Worm (Caenorhabditis elegans) whole organism, young adult: ENCODE measurements around the gene srpa-72.
"Not testable (repeated sequence)": the region's sequence is repeated elsewhere in the genome, so short reads cannot be mapped to it uniquely, and the experiment has no call there.

Experiments used
- B0336.3 ChIP-seq: fragments of 200-800 bp; sonication (Bioruptor generic); IDR thresholded peaks from 2 replicates; pipeline ENCODE4 v1.3.6; 2022; ENCODE audit warnings: missing genetic modification characterization, missing compliant biosample characterization
- C17E4.6 ChIP-seq: fragments of 200-800 bp; sonication (Bioruptor generic); IDR thresholded peaks from 2 replicates; pipeline ENCODE4 v1.3.6; 2022; ENCODE audit warnings: missing genetic modification reagents, missing genetic modification characterization, missing compliant biosample characterization
- F10E7.11 ChIP-seq: sonication (generic microtip); optimal IDR thresholded peaks from 2 replicates; lab custom pipeline; 2017; ENCODE audit warnings: mild to moderate bottlenecking, missing genetic modification characterization, moderate library complexity, missing compliant biosample characterization
- F23B12.7 ChIP-seq: sonication (generic microtip); optimal IDR thresholded peaks from 2 replicates; lab custom pipeline; 2017; ENCODE audit warnings: missing genetic modification characterization, mild to moderate bottlenecking, missing compliant biosample characterization, antibody characterized with exemption, moderate library complexity; ENCODE audit not compliant: insufficient read depth
- F33H1.4 ChIP-seq: fragments of 200-800 bp; sonication (Bioruptor generic); IDR thresholded peaks from 2 replicates; pipeline ENCODE4 v1.3.6; 2022; ENCODE audit warnings: missing genetic modification reagents, missing genetic modification characterization, missing compliant biosample characterization
- T26A5.8 ChIP-seq: sonication (generic microtip); optimal IDR thresholded peaks from 2 replicates; lab custom pipeline; 2016; ENCODE audit warnings: missing genetic modification characterization, missing compliant biosample characterization
- Y56A3A.18 ChIP-seq: fragments of 200-800 bp; sonication (Bioruptor generic); IDR thresholded peaks from 2 replicates; pipeline ENCODE4 v1.3.6; 2022; ENCODE audit warnings: missing genetic modification reagents, missing genetic modification characterization, missing compliant biosample characterization
- akir-1 ChIP-seq: fragments of 200-800 bp; sonication (Bioruptor generic); optimal IDR thresholded peaks from 2 replicates; lab custom pipeline; 2018; ENCODE audit warnings: mild to moderate bottlenecking, missing genetic modification characterization, moderate library complexity, missing compliant biosample characterization
- ama-1 ChIP-seq, 3 experiments: fragments of 150-350 bp in 1 of 3; sonication (generic microtip) in 2 of 3; optimal IDR thresholded peaks; 2 replicates each; lab custom pipeline; 2014 to 2018; ENCODE audit warnings: missing biosample characterization in 2 of 3, missing genetic modification characterization in 2 of 3, missing genetic modification reagents in 2 of 3
- atf-7 ChIP-seq: sonication (generic microtip); optimal IDR thresholded peaks from 2 replicates; lab custom pipeline; 2017; ENCODE audit warnings: mild to moderate bottlenecking, missing genetic modification characterization, missing compliant biosample characterization
- athp-1 ChIP-seq: sonication (generic microtip); optimal IDR thresholded peaks from 2 replicates; lab custom pipeline; 2017; ENCODE audit warnings: mild to moderate bottlenecking, missing genetic modification characterization, missing compliant biosample characterization
- attf-5 ChIP-seq: fragments of 200-800 bp; sonication (Bioruptor generic); optimal IDR thresholded peaks from 2 replicates; lab custom pipeline; 2018; ENCODE audit warnings: mild to moderate bottlenecking, missing genetic modification characterization, missing compliant biosample characterization
- attf-6 ChIP-seq: fragments of 200-800 bp; sonication (Bioruptor generic); IDR thresholded peaks from 2 replicates; pipeline ENCODE4 v1.3.6; 2022; ENCODE audit warnings: missing genetic modification reagents, missing genetic modification characterization, missing compliant biosample characterization
- cebp-1 ChIP-seq, 2 experiments: fragments of 200-800 bp in 1 of 2; sonication (Bioruptor generic) in 1 of 2; sonication (generic microtip) in 1 of 2; IDR thresholded peaks in 1 of 2; optimal IDR thresholded peaks in 1 of 2; 2 replicates each; pipeline versions ENCODE4 v1.3.6 to Lab custom; 2017 to 2022; ENCODE audit warnings: missing compliant biosample characterization in 2 of 2, missing genetic modification characterization in 2 of 2, mild to moderate bottlenecking in 1 of 2, missing genetic modification reagents in 1 of 2, moderate library complexity in 1 of 2
- ceh-100 ChIP-seq: fragments of 200-800 bp; sonication (Bioruptor generic); IDR thresholded peaks from 2 replicates; pipeline ENCODE4 v1.3.6; 2022; ENCODE audit warnings: missing genetic modification reagents, missing genetic modification characterization, missing compliant biosample characterization
- efl-1 ChIP-seq: fragments of 150-350 bp; optimal IDR thresholded peaks from 2 replicates; lab custom pipeline; 2014; ENCODE audit warnings: missing biosample characterization, missing genetic modification reagents, missing genetic modification characterization
- ets-4 ChIP-seq: fragments of 200-800 bp; sonication (Bioruptor generic); optimal IDR thresholded peaks from 2 replicates; lab custom pipeline; 2018; ENCODE audit warnings: mild to moderate bottlenecking, missing genetic modification characterization, missing compliant biosample characterization
- hmg-1.2 ChIP-seq: fragments of 200-800 bp; sonication (Bioruptor generic); IDR thresholded peaks from 2 replicates; pipeline ENCODE4 v1.3.6; 2022; ENCODE audit warnings: missing genetic modification reagents, missing genetic modification characterization, missing compliant biosample characterization
- hrde-1 ChIP-seq: sonication (generic microtip); optimal IDR thresholded peaks from 2 replicates; lab custom pipeline; 2016; ENCODE audit warnings: missing genetic modification characterization, mild to moderate bottlenecking, missing compliant biosample characterization, moderate library complexity, missing genotype, missing genetic modification reagents, borderline replicate concordance
- lag-1 ChIP-seq: fragments of 200-800 bp; sonication (Bioruptor generic); IDR thresholded peaks from 2 replicates; pipeline ENCODE4 v1.3.6; 2022; ENCODE audit warnings: missing genetic modification reagents, missing genetic modification characterization, missing compliant biosample characterization
- let-526 ChIP-seq: fragments of 200-800 bp; sonication (Bioruptor generic); IDR thresholded peaks from 2 replicates; pipeline ENCODE4 v1.3.6; 2022; ENCODE audit warnings: missing genetic modification reagents, missing genetic modification characterization, missing compliant biosample characterization
- lin-40 ChIP-seq: sonication (generic microtip); optimal IDR thresholded peaks from 2 replicates; lab custom pipeline; 2016; ENCODE audit warnings: missing genetic modification characterization, mild to moderate bottlenecking, missing compliant biosample characterization, missing genotype, missing genetic modification reagents
- lin-54 ChIP-seq: fragments of 200-800 bp; sonication (Bioruptor generic); optimal IDR thresholded peaks from 2 replicates; lab custom pipeline; 2018; ENCODE audit warnings: mild to moderate bottlenecking, missing genetic modification characterization, missing compliant biosample characterization
- madf-6 ChIP-seq: fragments of 200-800 bp; sonication (Bioruptor generic); IDR thresholded peaks from 2 replicates; pipeline ENCODE4 v1.3.6; 2022; ENCODE audit warnings: missing genetic modification reagents, missing genetic modification characterization, missing compliant biosample characterization
- nfya-2 ChIP-seq: fragments of 200-800 bp; sonication (Bioruptor generic); IDR thresholded peaks from 2 replicates; pipeline ENCODE4 v1.3.6; 2022; ENCODE audit warnings: missing genetic modification reagents, missing genetic modification characterization, missing compliant biosample characterization
- nhr-80 ChIP-seq: sonication (generic microtip); optimal IDR thresholded peaks from 2 replicates; lab custom pipeline; 2016; ENCODE audit warnings: missing genetic modification characterization, missing compliant biosample characterization
- nhr-90 ChIP-seq: sonication (generic microtip); optimal IDR thresholded peaks from 2 replicates; lab custom pipeline; 2016; ENCODE audit warnings: missing genotype, mild to moderate bottlenecking, missing genetic modification characterization, missing compliant biosample characterization
- repo-1 ChIP-seq: sonication (generic microtip); optimal IDR thresholded peaks from 2 replicates; lab custom pipeline; 2017; ENCODE audit warnings: mild to moderate bottlenecking, missing genetic modification characterization, missing compliant biosample characterization
- sdz-38 ChIP-seq: sonication (generic microtip); optimal IDR thresholded peaks from 2 replicates; lab custom pipeline; 2016; ENCODE audit warnings: missing genotype, missing genetic modification characterization, missing compliant biosample characterization
- zfh-2 ChIP-seq: fragments of 200-800 bp; sonication (Bioruptor generic); conservative IDR thresholded peaks from 2 replicates; pipeline ENCODE4 v1.3.6; 2022; ENCODE audit warnings: missing genetic modification reagents, missing genetic modification characterization, missing compliant biosample characterization
- ztf-18 ChIP-seq: sonication (generic microtip); optimal IDR thresholded peaks from 2 replicates; lab custom pipeline; 2016; ENCODE audit warnings: missing genotype, mild to moderate bottlenecking, missing genetic modification characterization, missing compliant biosample characterization
- ztf-22 ChIP-seq: fragments of 200-800 bp; sonication (Bioruptor generic); optimal IDR thresholded peaks from 2 replicates; lab custom pipeline; 2018; ENCODE audit warnings: mild to moderate bottlenecking, missing genetic modification characterization, moderate library complexity, missing compliant biosample characterization
- ztf-28 ChIP-seq: fragments of 200-800 bp; sonication (Bioruptor generic); IDR thresholded peaks from 2 replicates; pipeline ENCODE4 v1.3.6; 2022; ENCODE audit warnings: missing genetic modification reagents, missing genetic modification characterization, missing compliant biosample characterization
- ztf-3 ChIP-seq: fragments of 200-800 bp; sonication (Bioruptor generic); optimal IDR thresholded peaks from 2 replicates; lab custom pipeline; 2018; ENCODE audit warnings: mild to moderate bottlenecking, missing genetic modification characterization, missing compliant biosample characterization

srpa-72 gene

ce11 chrII:2832098-2832497 lies 44.8 kb downstream of the srpa-72 start:
- TF ChIP-seq akir-1 (GFP tag; lab: Kevin White, UChicago) = no peak
- no peak for TF ChIP-seq T26A5.8 (tag; lab: Kevin White, UChicago)
- TF ChIP-seq ztf-3 (GFP tag; lab: Kevin White, UChicago) = no peak
- no peak for TF ChIP-seq athp-1
- peak; percentile 34 for TF ChIP-seq ama-1 (optimal IDR thresholded peaks at IDR 0.05; lab: Kevin White, UChicago)
- no peak for TF ChIP-seq ama-1 (GFP tag; optimal IDR thresholded peaks at IDR 0.05; lab: Kevin White, UChicago)
- peak; percentile 82 for TF ChIP-seq atf-7
- no peak for TF ChIP-seq cebp-1 (GFP tag; IDR thresholded peaks at IDR 0.05; lab: Robert Waterston, UW)
- no peak for TF ChIP-seq cebp-1 (tag; optimal IDR thresholded peaks at IDR 0.05; lab: Kevin White, UChicago)
- TF ChIP-seq lin-40 (tag; lab: Kevin White, UChicago) = peak; percentile 19
- no peak for TF ChIP-seq efl-1 (GFP tag; lab: Kevin White, UChicago)
- no peak for TF ChIP-seq F10E7.11
- TF ChIP-seq sdz-38 (tag; lab: Kevin White, UChicago) = no peak
- TF ChIP-seq lag-1 (GFP tag; lab: Robert Waterston, UW) = no peak
- no peak for TF ChIP-seq madf-6
- TF ChIP-seq ztf-18 = no peak
- TF ChIP-seq, all 124 proteins: peak for 3

ce11 chrII:2832539-2832938 lies 45.3 kb downstream of the srpa-72 start:
- TF ChIP-seq ets-4 (GFP tag; lab: Kevin White, UChicago) = no peak
- no peak for TF ChIP-seq B0336.3 (GFP tag; lab: Robert Waterston, UW)
- TF ChIP-seq hmg-1.2 (GFP tag; lab: Robert Waterston, UW) = no peak
- no peak for TF ChIP-seq nfya-2 (GFP tag; lab: Robert Waterston, UW)
- TF ChIP-seq Y56A3A.18 (GFP tag; lab: Robert Waterston, UW) = 0 out of 2 replicates have a peak, but pooled peaks have one; percentile 27
- TF ChIP-seq ztf-22 (GFP tag; lab: Kevin White, UChicago) = no peak

ce11 chrII:2834105-2834504 lies 46.8 kb downstream of the srpa-72 start:
- TF ChIP-seq B0336.3 (GFP tag; lab: Robert Waterston, UW) (no peak), nhr-80 (peak; percentile 66), attf-5 (GFP tag; lab: Kevin White, UChicago) (peak; percentile 10), attf-6 (GFP tag; lab: Robert Waterston, UW) (no peak)
- TF ChIP-seq, all 124 proteins: peak for 2

ce11 chrII:2836853-2837252 lies 49.6 kb downstream of the srpa-72 start, which contains the start of gene K12H6.7:
K12H6.7 (minus strand) TSS chrII:2836953.
- TF ChIP-seq lin-54 (no peak), hrde-1 (tag; lab: Kevin White, UChicago) (no peak), F33H1.4 (GFP tag; lab: Robert Waterston, UW) (no peak), ztf-3 (GFP tag; lab: Kevin White, UChicago) (no peak), nhr-90 (no peak), C17E4.6 (no peak), let-526 (no peak), zfh-2 (no peak), repo-1 (no peak), F23B12.7 (tag; lab: Kevin White, UChicago) (no peak), ztf-28 (no peak)

- TF ChIP-seq ceh-100 (GFP tag; lab: Robert Waterston, UW); F33H1.4 (GFP tag; lab: Robert Waterston, UW); atf-7: not testable (repeated sequence)
Measured at ce11 chrII:2839004-2839403, 51.7 kb downstream of the srpa-72 start, which contains the start of gene Y110A2AL.4. Y110A2AL.4 (plus strand) TSS chrII:2839304.
